Worm (Caenorhabditis elegans) whole organism, L1 larva: ENCODE measurements around the gene str-248.
A peak's percentile ranks its signal among the peaks of the same experiment; 100 is the strongest.

Experiments
- C04F5.9 ChIP-seq: sonication (generic microtip); optimal IDR thresholded peaks from 2 replicates; lab custom pipeline; 2016; ENCODE audit warnings: missing genetic modification characterization, missing compliant biosample characterization
- C16A3.4 ChIP-seq: fragments of 150-350 bp; optimal IDR thresholded peaks from 2 replicates; lab custom pipeline; 2014; ENCODE audit warnings: missing biosample characterization, missing genetic modification characterization
- aha-1 ChIP-seq: fragments of 150-350 bp; optimal IDR thresholded peaks from 2 replicates; lab custom pipeline; 2014; ENCODE audit warnings: missing biosample characterization, missing genetic modification characterization
- alr-1 ChIP-seq: fragments of 200-800 bp; sonication (Bioruptor generic); optimal IDR thresholded peaks from 2 replicates; lab custom pipeline; 2018; ENCODE audit warnings: borderline replicate concordance, mild to moderate bottlenecking, missing genetic modification characterization, missing compliant biosample characterization
- aly-2 ChIP-seq: fragments of 150-350 bp; optimal IDR thresholded peaks from 2 replicates; lab custom pipeline; 2014; ENCODE audit warnings: missing biosample characterization, missing genetic modification characterization
- blmp-1 ChIP-seq: fragments of 150-350 bp; optimal IDR thresholded peaks from 2 replicates; lab custom pipeline; 2014; ENCODE audit warnings: missing biosample characterization, missing genetic modification characterization
- ceh-8 ChIP-seq: fragments of 200-800 bp; sonication (Bioruptor generic); optimal IDR thresholded peaks from 2 replicates; lab custom pipeline; 2018; ENCODE audit warnings: mild to moderate bottlenecking, missing genetic modification characterization, moderate library complexity, missing compliant biosample characterization
- ceh-82 ChIP-seq, 3 experiments: fragments of 150-350 bp in 1 of 3; sonication (generic microtip) in 2 of 3; optimal IDR thresholded peaks; 2 replicates each; lab custom pipeline; 2014 to 2017; ENCODE audit warnings: missing biosample characterization in 3 of 3, missing genetic modification characterization in 3 of 3
- ceh-88 ChIP-seq: fragments of 200-800 bp; sonication (Bioruptor generic); IDR thresholded peaks from 2 replicates; pipeline ENCODE4 v1.3.6; 2022; ENCODE audit warnings: missing genetic modification characterization, missing compliant biosample characterization
- efl-1 ChIP-seq, 4 experiments: fragments of 150-350 bp; optimal IDR thresholded peaks in 3 of 4; peaks in 1 of 4; 1 replicate in 1 of 4; 2 replicates in 3 of 4; lab custom pipeline; 2014; ENCODE audit warnings: missing biosample characterization in 2 of 4, missing genetic modification characterization in 2 of 4, missing genetic modification reagents in 2 of 4
- efl-3 ChIP-seq: fragments of 200-800 bp; sonication (Bioruptor generic); optimal IDR thresholded peaks from 2 replicates; lab custom pipeline; 2018; ENCODE audit warnings: mild to moderate bottlenecking, missing genetic modification characterization, missing compliant biosample characterization
- elt-2 ChIP-seq: sonication (generic microtip); optimal IDR thresholded peaks from 2 replicates; lab custom pipeline; 2016; ENCODE audit warnings: missing genetic modification characterization, mild to moderate bottlenecking, inconsistent platforms, missing compliant biosample characterization, missing genetic modification reagents
- elt-3 ChIP-seq, 6 experiments: fragments of 150-350 bp in 1 of 6; sonication (generic microtip); optimal IDR thresholded peaks; 2 replicates each; lab custom pipeline; 2017 to 2018; ENCODE audit warnings: missing biosample characterization in 6 of 6, missing genetic modification characterization in 6 of 6, inconsistent platforms in 1 of 6
- ets-5 ChIP-seq: fragments of 200-800 bp; sonication (Bioruptor generic); IDR thresholded peaks from 2 replicates; pipeline ENCODE4 v1.3.6; 2022; ENCODE audit warnings: missing genetic modification characterization, missing compliant biosample characterization
- fkh-10 ChIP-seq: sonication (generic microtip); optimal IDR thresholded peaks from 2 replicates; lab custom pipeline; 2017; ENCODE audit warnings: missing biosample characterization, missing genetic modification reagents, missing genetic modification characterization
- fkh-8 ChIP-seq: sonication (generic microtip); optimal IDR thresholded peaks from 2 replicates; lab custom pipeline; 2016; ENCODE audit warnings: mild to moderate bottlenecking, missing genetic modification characterization, missing compliant biosample characterization
- fos-1 ChIP-seq: fragments of 150-350 bp; optimal IDR thresholded peaks from 2 replicates; lab custom pipeline; 2014; ENCODE audit warnings: missing biosample characterization, missing genetic modification characterization
- grh-1 ChIP-seq: fragments of 200-800 bp; sonication (Bioruptor generic); IDR thresholded peaks from 2 replicates; pipeline ENCODE4 v1.3.6; 2022; ENCODE audit warnings: missing genetic modification reagents, missing genetic modification characterization, missing compliant biosample characterization
- hlh-4 ChIP-seq: sonication (generic microtip); optimal IDR thresholded peaks from 2 replicates; lab custom pipeline; 2016; ENCODE audit warnings: mild to moderate bottlenecking, missing genetic modification characterization, missing compliant biosample characterization
- irx-1 ChIP-seq: sonication (generic microtip); optimal IDR thresholded peaks from 2 replicates; lab custom pipeline; 2016; ENCODE audit warnings: missing genetic modification characterization, missing compliant biosample characterization
- isw-1 ChIP-seq: fragments of 200-800 bp; sonication (Bioruptor generic); IDR thresholded peaks from 2 replicates; pipeline ENCODE4 v1.3.6; 2022; ENCODE audit warnings: missing genetic modification characterization, missing compliant biosample characterization
- lin-13 ChIP-seq: fragments of 150-350 bp; optimal IDR thresholded peaks from 2 replicates; lab custom pipeline; 2014; ENCODE audit warnings: missing biosample characterization, missing genetic modification reagents, missing genetic modification characterization
- lin-14 ChIP-seq: fragments of 200-800 bp; sonication (Bioruptor generic); optimal IDR thresholded peaks from 2 replicates; lab custom pipeline; 2018; ENCODE audit warnings: mild to moderate bottlenecking, missing genetic modification characterization, moderate library complexity, missing compliant biosample characterization
- lin-35 ChIP-seq, 2 experiments: fragments of 150-350 bp; optimal IDR thresholded peaks; 2 replicates each; lab custom pipeline; 2014; ENCODE audit warnings: missing biosample characterization in 2 of 2, missing genetic modification characterization in 2 of 2, missing genetic modification reagents in 2 of 2
- lin-39 ChIP-seq: fragments of 150-350 bp; optimal IDR thresholded peaks from 2 replicates; lab custom pipeline; 2014; ENCODE audit warnings: missing biosample characterization, missing genetic modification reagents, missing genetic modification characterization
- lsy-2 ChIP-seq, 2 experiments: fragments of 150-350 bp; optimal IDR thresholded peaks; 2 replicates each; lab custom pipeline; 2014; ENCODE audit warnings: missing biosample characterization in 2 of 2, missing genetic modification characterization in 2 of 2
- mab-9 ChIP-seq: fragments of 200-800 bp; sonication (Bioruptor generic); IDR thresholded peaks from 2 replicates; pipeline ENCODE4 v1.3.6; 2022; ENCODE audit warnings: missing genetic modification reagents, missing genetic modification characterization, missing compliant biosample characterization
- nhr-19 ChIP-seq: fragments of 200-800 bp; sonication (Bioruptor generic); conservative IDR thresholded peaks from 2 replicates; pipeline ENCODE4 v1.3.6; 2022; ENCODE audit warnings: missing genetic modification characterization, missing compliant biosample characterization
- nhr-20 ChIP-seq: sonication (generic microtip); optimal IDR thresholded peaks from 2 replicates; lab custom pipeline; 2016; ENCODE audit warnings: mild to moderate bottlenecking, missing genetic modification characterization, missing compliant biosample characterization
- nhr-28 ChIP-seq: fragments of 150-350 bp; optimal IDR thresholded peaks from 2 replicates; lab custom pipeline; 2014; ENCODE audit warnings: missing biosample characterization, missing genetic modification characterization
- nhr-71 ChIP-seq: sonication (generic microtip); optimal IDR thresholded peaks from 2 replicates; lab custom pipeline; 2016; ENCODE audit warnings: mild to moderate bottlenecking, missing genetic modification characterization, moderate library complexity, missing compliant biosample characterization
- nhr-76 ChIP-seq: sonication (generic microtip); optimal IDR thresholded peaks from 2 replicates; lab custom pipeline; 2017; ENCODE audit warnings: missing biosample characterization, missing genetic modification characterization
- nhr-77 ChIP-seq: fragments of 150-350 bp; optimal IDR thresholded peaks from 2 replicates; lab custom pipeline; 2014; ENCODE audit warnings: missing biosample characterization, missing genetic modification characterization
- nhr-84 ChIP-seq: sonication (generic microtip); optimal IDR thresholded peaks from 2 replicates; lab custom pipeline; 2017; ENCODE audit warnings: missing biosample characterization, missing genetic modification characterization
- nhr-85 ChIP-seq: sonication (generic microtip); peaks from one replicate; lab custom pipeline; 2016; ENCODE audit warnings: missing genetic modification characterization, inconsistent platforms, missing compliant biosample characterization
- nhr-90 ChIP-seq: sonication (generic microtip); optimal IDR thresholded peaks from 2 replicates; lab custom pipeline; 2016; ENCODE audit warnings: mild to moderate bottlenecking, missing genetic modification characterization, missing compliant biosample characterization; ENCODE audit not compliant: poor library complexity
- pag-3 ChIP-seq: sonication (generic microtip); optimal IDR thresholded peaks from 2 replicates; lab custom pipeline; 2017; ENCODE audit warnings: missing genetic modification characterization, mild to moderate bottlenecking, missing compliant biosample characterization, antibody characterized with exemption, borderline replicate concordance; ENCODE audit not compliant: insufficient read depth
- rnt-1 ChIP-seq: sonication (generic microtip); optimal IDR thresholded peaks from 2 replicates; lab custom pipeline; 2016; ENCODE audit warnings: mild to moderate bottlenecking, missing genetic modification characterization, moderate library complexity, missing compliant biosample characterization
- snu-23 ChIP-seq: sonication (generic microtip); optimal IDR thresholded peaks from 2 replicates; lab custom pipeline; 2016; ENCODE audit warnings: missing genetic modification characterization, missing compliant biosample characterization
- tlp-1 ChIP-seq: fragments of 150-350 bp; optimal IDR thresholded peaks from 2 replicates; lab custom pipeline; 2014; ENCODE audit warnings: missing biosample characterization, missing genetic modification characterization
- unc-30 ChIP-seq: sonication (generic microtip); optimal IDR thresholded peaks from 2 replicates; lab custom pipeline; 2017; ENCODE audit warnings: missing biosample characterization, missing genetic modification characterization
- unc-86 ChIP-seq: sonication (generic microtip); optimal IDR thresholded peaks from 2 replicates; lab custom pipeline; 2016; ENCODE audit warnings: missing genetic modification characterization, missing compliant biosample characterization
- unc-98 ChIP-seq: fragments of 200-800 bp; sonication (Bioruptor generic); IDR thresholded peaks from 2 replicates; pipeline ENCODE4 v1.3.6; 2022; ENCODE audit warnings: missing genetic modification characterization, missing compliant biosample characterization
- zag-1 ChIP-seq: fragments of 150-350 bp; optimal IDR thresholded peaks from 2 replicates; lab custom pipeline; 2014; ENCODE audit warnings: missing biosample characterization, missing genetic modification characterization
- ztf-4 ChIP-seq: fragments of 150-350 bp; optimal IDR thresholded peaks from 2 replicates; lab custom pipeline; 2014; ENCODE audit warnings: missing biosample characterization, missing genetic modification characterization

Gene str-248

ce11 chrV:15661003-15661402 is 31.6 kb upstream of the str-248 start:
- TF ChIP-seq snu-23 (peak; percentile 15), elt-3 (tag; optimal IDR thresholded peaks at IDR 0.05; lab: Kevin White, UChicago) (peak in 1 of 6 experiments; percentile 27), unc-86 (no peak), grh-1 (GFP tag; lab: Robert Waterston, UW) (peak; percentile 43; the same call in 1 of the 2 replicates), C04F5.9 (tag; lab: Kevin White, UChicago) (no peak), isw-1 (no peak), lin-14 (peak; percentile 82), nhr-77 (tag; lab: Kevin White, UChicago) (no peak), nhr-85 (tag; lab: Kevin White, UChicago) (peak; percentile 96), unc-30 (tag; lab: Kevin White, UChicago) (no peak), nhr-28 (tag; lab: Kevin White, UChicago) (no peak), lin-35 (GFP tag; optimal IDR thresholded peaks at IDR 0.05; lab: Kevin White, UChicago) (no peak), unc-98 (GFP tag; lab: Robert Waterston, UW) (no peak), efl-1 (optimal IDR thresholded peaks at IDR 0.05; lab: Kevin White, UChicago) (no peak), efl-1 (GFP tag; optimal IDR thresholded peaks at IDR 0.05 in 1 of 2; lab: Kevin White, UChicago) (peak in 1 of 2 experiments; percentile 62), ztf-4 (tag; lab: Kevin White, UChicago) (no peak), alr-1 (tag; lab: Kevin White, UChicago) (no peak), nhr-20 (peak; percentile 28), C16A3.4 (tag; lab: Kevin White, UChicago) (no peak), ets-5 (GFP tag; lab: Robert Waterston, UW) (no peak), fkh-8 (tag; lab: Kevin White, UChicago) (no peak), efl-3 (peak; percentile 2), rnt-1 (tag; lab: Kevin White, UChicago) (peak; percentile 5), nhr-90 (peak; percentile 10), tlp-1 (no peak), fkh-10 (no peak), lin-39 (tag; lab: Kevin White, UChicago) (no peak), ceh-88 (no peak), ceh-8 (GFP tag; lab: Kevin White, UChicago) (no peak), nhr-71 (peak; percentile 26), hlh-4 (no peak), aly-2 (tag; lab: Kevin White, UChicago) (no peak), zag-1 (tag; lab: Kevin White, UChicago) (no peak), irx-1 (tag; lab: Kevin White, UChicago) (peak; percentile 16), pag-3 (no peak), lin-13 (GFP tag; lab: Kevin White, UChicago) (peak; percentile 30), elt-2 (tag; lab: Kevin White, UChicago) (no peak), blmp-1 (tag; lab: Kevin White, UChicago) (peak; percentile 67), nhr-84 (no peak), nhr-76 (tag; lab: Kevin White, UChicago) (no peak)

DNA sequence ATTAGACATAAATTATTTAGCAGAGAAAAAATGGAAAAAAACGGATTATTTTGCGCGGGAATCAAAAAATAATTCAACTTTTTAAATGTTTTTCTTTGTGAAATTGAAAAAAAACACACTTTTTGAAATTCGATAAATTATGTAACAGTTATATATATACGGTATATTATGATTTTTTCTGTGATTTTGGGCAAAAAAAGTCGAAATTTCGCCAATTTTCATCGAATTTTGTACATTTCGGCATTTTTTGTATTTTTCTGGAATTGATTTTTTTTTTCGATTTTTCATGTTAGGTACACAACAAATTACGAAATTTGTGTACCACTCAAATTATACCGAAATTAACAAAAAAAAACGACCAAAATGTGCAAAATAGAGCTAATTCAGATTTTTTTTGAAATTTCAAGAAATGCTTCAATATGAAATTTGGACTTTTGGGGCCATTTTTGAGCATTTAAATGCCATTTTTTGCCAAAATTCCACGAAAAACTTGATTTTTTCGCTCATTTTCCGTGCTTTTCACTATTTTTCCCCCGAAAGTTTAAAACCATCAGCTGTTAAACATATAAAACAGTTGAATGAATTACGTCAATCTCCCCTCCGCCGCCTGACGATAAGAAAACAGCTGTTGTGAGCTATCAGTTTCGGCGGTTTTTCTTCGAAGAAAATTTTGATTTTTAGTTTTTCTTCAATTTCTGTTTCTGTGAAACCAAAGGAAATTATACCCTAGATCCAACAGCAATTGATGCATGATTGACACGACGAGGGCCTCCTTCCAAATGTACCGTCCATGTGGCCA is 29.0 kb upstream of the str-248 start:
- TF ChIP-seq lsy-2 (tag; optimal IDR thresholded peaks at IDR 0.05; lab: Kevin White, UChicago) (peak in 1 of 2 experiments; percentile 24), fos-1 (tag; lab: Kevin White, UChicago) (no peak), nhr-71 (peak; percentile 40), lin-14 (peak; percentile 51), mab-9 (GFP tag; lab: Robert Waterston, UW) (no peak), snu-23 (peak; percentile 5), aha-1 (no peak), ceh-82 (tag; optimal IDR thresholded peaks at IDR 0.05; lab: Kevin White, UChicago) (no peak), nhr-19 (GFP tag; lab: Robert Waterston, UW) (peak; percentile 34; the same call in 1 of the 2 replicates), rnt-1 (tag; lab: Kevin White, UChicago) (peak; percentile 72)
- TF ChIP-seq, all 84 proteins: peak for 6
